Worm (Caenorhabditis elegans) whole organism, mixed stage, embryonic: ENCODE data around the gene larp-1.

Source experiments
- bed-3 ChIP-seq: fragments of 200-800 bp; sonication (Bioruptor generic); optimal IDR thresholded peaks from 3 replicates; lab custom pipeline; 2018; ENCODE audit warnings: mild to moderate bottlenecking, missing genetic modification characterization, moderate library complexity, missing compliant biosample characterization
- elt-1 ChIP-seq: sonication (generic microtip); optimal IDR thresholded peaks from 2 replicates; lab custom pipeline; 2017; ENCODE audit warnings: missing genetic modification characterization, mild to moderate bottlenecking, missing compliant biosample characterization, antibody characterized with exemption, moderate library complexity, borderline replicate concordance; ENCODE audit not compliant: insufficient read depth
- elt-3 ChIP-seq: fragments of 150-350 bp; optimal IDR thresholded peaks from 2 replicates; lab custom pipeline; 2014; ENCODE audit warnings: missing biosample characterization, missing genetic modification characterization
- lin-13 ChIP-seq: fragments of 150-350 bp; optimal IDR thresholded peaks from 2 replicates; lab custom pipeline; 2014; ENCODE audit warnings: missing biosample characterization, missing genetic modification characterization
- mep-1 ChIP-seq: fragments of 150-350 bp; optimal IDR thresholded peaks from 2 replicates; lab custom pipeline; 2017; ENCODE audit warnings: missing biosample characterization, missing genetic modification reagents, missing genetic modification characterization, inconsistent platforms
- nhr-237 ChIP-seq: fragments of 150-350 bp; optimal IDR thresholded peaks from 2 replicates; lab custom pipeline; 2014; ENCODE audit warnings: missing biosample characterization, missing genetic modification characterization
- nhr-28 ChIP-seq: fragments of 150-350 bp; optimal IDR thresholded peaks from 2 replicates; lab custom pipeline; 2014; ENCODE audit warnings: missing biosample characterization, missing genetic modification characterization
- nhr-76 ChIP-seq: sonication (generic microtip); optimal IDR thresholded peaks from 2 replicates; lab custom pipeline; 2017; ENCODE audit warnings: missing biosample characterization, missing genetic modification characterization
- pha-4 ChIP-seq: fragments of 150-350 bp; optimal IDR thresholded peaks from 2 replicates; lab custom pipeline; 2018; ENCODE audit warnings: missing biosample characterization, missing genetic modification reagents, missing genetic modification characterization
- snpc-4 ChIP-seq: fragments of 150-350 bp; optimal IDR thresholded peaks from 2 replicates; lab custom pipeline; 2014; ENCODE audit warnings: missing biosample characterization, missing genetic modification characterization
- unc-39 ChIP-seq: fragments of 150-350 bp; optimal IDR thresholded peaks from 2 replicates; lab custom pipeline; 2014; ENCODE audit warnings: missing biosample characterization, missing genetic modification characterization
- zip-8 ChIP-seq: fragments of 150-350 bp; optimal IDR thresholded peaks from 2 replicates; lab custom pipeline; 2014; ENCODE audit warnings: missing biosample characterization, missing genetic modification characterization
- ztf-11 ChIP-seq: fragments of 150-350 bp; optimal IDR thresholded peaks from 2 replicates; lab custom pipeline; 2014; ENCODE audit warnings: missing biosample characterization, missing genetic modification characterization

DNA sequence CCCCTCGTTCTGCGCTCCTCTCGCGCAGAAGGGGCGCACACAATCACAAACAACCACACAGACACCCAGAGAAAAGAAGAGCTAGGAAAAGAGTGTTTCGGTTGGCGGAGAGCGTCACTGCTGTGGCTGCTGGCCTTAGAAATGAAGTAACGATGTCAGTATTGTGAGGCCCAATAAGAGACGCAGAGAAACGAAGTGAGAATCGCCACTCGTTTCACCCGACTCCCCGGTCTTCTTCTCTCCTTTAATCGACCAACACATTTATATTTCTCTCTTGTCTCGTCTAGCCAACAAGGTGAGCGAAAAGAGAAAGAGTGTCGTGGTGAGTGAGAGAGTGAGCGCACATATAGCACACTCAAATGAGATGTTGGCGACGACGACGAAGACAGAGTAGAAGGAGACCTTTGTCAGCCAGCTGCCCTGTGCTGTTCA lies 3.5 kb downstream of the larp-1 start:
- TF ChIP-seq nhr-237 (tag; lab: Kevin White, UChicago) (peak; percentile 63), lin-13 (tag; lab: Kevin White, UChicago) (peak; percentile 16), elt-1 (no peak), nhr-28 (tag; lab: Kevin White, UChicago) (no peak), mep-1 (tag; lab: Kevin White, UChicago) (peak; percentile 89), pha-4 (tag; lab: Kevin White, UChicago) (peak; percentile 47), bed-3 (no peak), nhr-76 (tag; lab: Kevin White, UChicago) (no peak), snpc-4 (tag; lab: Kevin White, UChicago) (no peak), ztf-11 (tag; lab: Kevin White, UChicago) (peak; percentile 78), unc-39 (no peak), elt-3 (no peak), zip-8 (tag; lab: Kevin White, UChicago) (peak; percentile 2)
